Worm (Caenorhabditis elegans) whole organism, late embryonic: ENCODE results near the gene str-155.

Experiments used
- C38D4.7 ChIP-seq: fragments of 200-800 bp; sonication (Bioruptor generic); optimal IDR thresholded peaks from 2 replicates; lab custom pipeline; 2018; ENCODE audit warnings: mild to moderate bottlenecking, missing genetic modification characterization, moderate library complexity, missing compliant biosample characterization
- F13H6.1 ChIP-seq: sonication (generic microtip); optimal IDR thresholded peaks from 2 replicates; lab custom pipeline; 2016; ENCODE audit warnings: missing genetic modification characterization, missing compliant biosample characterization
- K09A11.1 ChIP-seq: sonication (generic microtip); optimal IDR thresholded peaks from 2 replicates; lab custom pipeline; 2017; ENCODE audit warnings: antibody characterized with exemption, mild to moderate bottlenecking, missing genetic modification characterization, missing compliant biosample characterization; ENCODE audit not compliant: insufficient read depth
- ama-1 ChIP-seq: fragments of 150-350 bp; optimal IDR thresholded peaks from 2 replicates; lab custom pipeline; 2014
- ets-4 ChIP-seq: sonication (generic microtip); optimal IDR thresholded peaks from 2 replicates; lab custom pipeline; 2016; ENCODE audit warnings: missing genetic modification characterization, missing compliant biosample characterization
- hlh-30 ChIP-seq: sonication (generic microtip); optimal IDR thresholded peaks from 2 replicates; lab custom pipeline; 2017; ENCODE audit warnings: antibody characterized with exemption, missing genetic modification characterization, missing compliant biosample characterization; ENCODE audit not compliant: insufficient read depth
- lin-11 ChIP-seq: fragments of 200-800 bp; sonication (Bioruptor generic); optimal IDR thresholded peaks from 2 replicates; lab custom pipeline; 2018; ENCODE audit warnings: mild to moderate bottlenecking, missing genetic modification characterization, missing compliant biosample characterization
- pag-3 ChIP-seq: sonication (generic microtip); optimal IDR thresholded peaks from 2 replicates; lab custom pipeline; 2016; ENCODE audit warnings: missing compliant biosample characterization, missing genetic modification characterization, borderline replicate concordance
- pha-4 ChIP-seq: fragments of 150-350 bp; optimal IDR thresholded peaks from 2 replicates; lab custom pipeline; 2018; ENCODE audit warnings: missing biosample characterization, missing genetic modification reagents, missing genetic modification characterization
- rnt-1 ChIP-seq: sonication (generic microtip); optimal IDR thresholded peaks from 2 replicates; lab custom pipeline; 2016; ENCODE audit warnings: missing genetic modification characterization, missing compliant biosample characterization
- sox-2 ChIP-seq: fragments of 200-800 bp; sonication (Bioruptor generic); IDR thresholded peaks from 2 replicates; pipeline ENCODE4 v1.3.6; 2022; ENCODE audit warnings: missing genetic modification reagents, missing genetic modification characterization, missing compliant biosample characterization
- tbx-7 ChIP-seq: sonication (generic microtip); optimal IDR thresholded peaks from 2 replicates; lab custom pipeline; 2016; ENCODE audit warnings: missing genotype, missing genetic modification characterization, missing compliant biosample characterization
- unc-86 ChIP-seq: sonication (generic microtip); optimal IDR thresholded peaks from 2 replicates; lab custom pipeline; 2016; ENCODE audit warnings: missing genetic modification characterization, missing compliant biosample characterization

- TF ChIP-seq ama-1 (no peak), pag-3 (tag; lab: Kevin White, UChicago) (no peak), pha-4 (tag; lab: Kevin White, UChicago) (no peak), F13H6.1 (tag; lab: Kevin White, UChicago) (no peak), ets-4 (tag; lab: Kevin White, UChicago) (no peak), C38D4.7 (GFP tag; lab: Kevin White, UChicago) (no peak), tbx-7 (tag; lab: Kevin White, UChicago) (no peak), K09A11.1 (no peak), lin-11 (no peak), sox-2 (no peak), rnt-1 (tag; lab: Kevin White, UChicago) (no peak), hlh-30 (tag; lab: Kevin White, UChicago) (no peak), unc-86 (tag; lab: Kevin White, UChicago) (no peak)
These were observed 15.0 kb downstream of the str-155 start for ce11 chrIV:4930754-4931322.
